Worm (Caenorhabditis elegans): ENCODE measurements around the gene Y97E10AR.2.
A peak's percentile ranks its signal among the peaks of the same experiment; 100 is the strongest.

Y97E10AR.2 gene

ce11 chrV:7970519-7970918 lies 25.5 kb upstream of the Y97E10AR.2 start:
- TF ChIP-seq pag-3 (tag; optimal IDR thresholded peaks at IDR 0.05; ENCODE audit: borderline replicate concordance, insufficient read depth) (no peak), nhr-47 (tag; optimal IDR thresholded peaks at IDR 0.05) (peak; percentile 41), egl-13 (tag; optimal IDR thresholded peaks at IDR 0.05) (peak; percentile 22), fkh-8 (tag; optimal IDR thresholded peaks at IDR 0.05) (peak; percentile 77), hlh-4 (tag; optimal IDR thresholded peaks at IDR 0.05) (no peak), zag-1 (tag; optimal IDR thresholded peaks at IDR 0.05) (no peak), nhr-71 (tag; optimal IDR thresholded peaks at IDR 0.05) (peak; percentile 51), Y116A8C.19 (tag; optimal IDR thresholded peaks at IDR 0.05; ENCODE audit: borderline replicate concordance) (no peak), rnt-1 (tag; optimal IDR thresholded peaks at IDR 0.05) (no peak), nhr-19 (GFP tag; conservative IDR thresholded peaks at IDR 0.05) (no peak), ama-1 (optimal IDR thresholded peaks at IDR 0.05) (no peak), lsy-2 (tag; optimal IDR thresholded peaks at IDR 0.05) (peak in 1 of 2 experiments; percentile 1), lin-14 (GFP tag; optimal IDR thresholded peaks at IDR 0.05) (peak; percentile 16), aly-2 (tag; optimal IDR thresholded peaks at IDR 0.05) (no peak), nhr-11 (tag; optimal IDR thresholded peaks at IDR 0.05) (no peak), mep-1 (tag; optimal IDR thresholded peaks at IDR 0.05) (no peak), C04F5.9 (tag; optimal IDR thresholded peaks at IDR 0.05) (no peak), nhr-20 (tag; optimal IDR thresholded peaks at IDR 0.05) (peak; percentile 43), ceh-8 (GFP tag; optimal IDR thresholded peaks at IDR 0.05) (no peak), lin-13 (GFP tag; optimal IDR thresholded peaks at IDR 0.05) (no peak), vab-15 (tag; optimal IDR thresholded peaks at IDR 0.05) (no peak), fkh-10 (GFP tag; optimal IDR thresholded peaks at IDR 0.05) (no peak), dsc-1 (tag; optimal IDR thresholded peaks at IDR 0.05) (peak; percentile 46), ets-5 (GFP tag; IDR thresholded peaks at IDR 0.05) (no peak), swsn-7 (tag; optimal IDR thresholded peaks at IDR 0.05) (no peak), jun-1 (tag; optimal IDR thresholded peaks at IDR 0.05) (no peak), fkh-4 (tag; optimal IDR thresholded peaks at IDR 0.05; ENCODE audit: borderline replicate concordance) (no peak), grh-1 (GFP tag; IDR thresholded peaks at IDR 0.05) (no peak), sox-4 (tag; optimal IDR thresholded peaks at IDR 0.05) (peak; percentile 32), nhr-77 (tag; optimal IDR thresholded peaks at IDR 0.05) (no peak)

- TF ChIP-seq sup-37 (GFP tag; optimal IDR thresholded peaks at IDR 0.05) (no peak), nhr-71 (tag; optimal IDR thresholded peaks at IDR 0.05) (peak; percentile 8), fkh-8 (tag; optimal IDR thresholded peaks at IDR 0.05) (peak; percentile 69), dsc-1 (tag; optimal IDR thresholded peaks at IDR 0.05) (peak; percentile 8), sox-4 (tag; optimal IDR thresholded peaks at IDR 0.05) (peak; percentile 12)
These were observed 24.6 kb upstream of the Y97E10AR.2 start for ce11 chrV:7971376-7971775.

ce11 chrV:7977701-7978461 lies 18.1 kb upstream of the Y97E10AR.2 start, which contains the start of gene let-413:
let-413 (minus strand) TSS chrV:7977776.
- TF ChIP-seq nhr-84 (tag; optimal IDR thresholded peaks at IDR 0.05) (no peak), ceh-63 (GFP tag; optimal IDR thresholded peaks at IDR 0.05) (no peak), blmp-1 (tag; optimal IDR thresholded peaks at IDR 0.05) (no peak), C16A3.4 (tag; optimal IDR thresholded peaks at IDR 0.05) (no peak), ama-1 (optimal IDR thresholded peaks at IDR 0.05) (no peak), Y116A8C.19 (tag; optimal IDR thresholded peaks at IDR 0.05; ENCODE audit: borderline replicate concordance) (no peak), C34B4.2 (tag; optimal IDR thresholded peaks at IDR 0.05) (no peak), nhr-47 (tag; optimal IDR thresholded peaks at IDR 0.05) (no peak), lin-15B (tag; optimal IDR thresholded peaks at IDR 0.05) (no peak), isw-1 (GFP tag; IDR thresholded peaks at IDR 0.05) (no peak), swsn-7 (tag; optimal IDR thresholded peaks at IDR 0.05) (no peak), tbx-2 (tag; optimal IDR thresholded peaks at IDR 0.05) (no peak), ceh-82 (tag; optimal IDR thresholded peaks at IDR 0.05) (peak in 1 of 3 experiments; percentile 35), efl-3 (GFP tag; optimal IDR thresholded peaks at IDR 0.05) (no peak), nhr-90 (tag; optimal IDR thresholded peaks at IDR 0.05; ENCODE audit: poor library complexity) (peak; percentile 17), aly-2 (tag; optimal IDR thresholded peaks at IDR 0.05) (no peak), mep-1 (tag; optimal IDR thresholded peaks at IDR 0.05) (peak; percentile 9), hlh-17 (GFP tag; optimal IDR thresholded peaks at IDR 0.05; ENCODE audit: borderline replicate concordance) (no peak), fkh-10 (GFP tag; optimal IDR thresholded peaks at IDR 0.05) (no peak), egl-27 (tag; optimal IDR thresholded peaks at IDR 0.05) (no peak), F16B12.6 (tag; optimal IDR thresholded peaks at IDR 0.05) (no peak), nhr-12 (tag; optimal IDR thresholded peaks at IDR 0.05) (no peak), pax-3 (tag; optimal IDR thresholded peaks at IDR 0.05) (no peak), egl-13 (tag; optimal IDR thresholded peaks at IDR 0.05) (no peak), pag-3 (tag; optimal IDR thresholded peaks at IDR 0.05; ENCODE audit: borderline replicate concordance, insufficient read depth) (no peak), sox-4 (tag; optimal IDR thresholded peaks at IDR 0.05) (no peak)
